Worm (Caenorhabditis elegans): ENCODE results near the gene Y26G10.6.

- no peak for TF ChIP-seq flt-1 (GFP tag; IDR thresholded peaks at IDR 0.05)
- TF ChIP-seq klf-2 (GFP tag; conservative IDR thresholded peaks at IDR 0.05) = no peak
- no peak for TF ChIP-seq ztf-23 (GFP tag; IDR thresholded peaks at IDR 0.05)
- TF ChIP-seq tab-1 (GFP tag; IDR thresholded peaks at IDR 0.05) = no peak
- no peak for TF ChIP-seq cog-1 (tag; optimal IDR thresholded peaks at IDR 0.05)
Measured at ce11 chrV:17707022-17707421, 7.3 kb downstream of the Y26G10.6 start, which contains the start of gene srh-31.
